Fruit fly (Drosophila melanogaster) whole organism, embryonic: Measurements from ENCODE around the gene CG3149.

Experiments used
- Asciz ChIP-seq: fragments of 200-800 bp; sonication (Bioruptor generic); optimal IDR thresholded peaks from 2 replicates; lab custom pipeline; 2017; ENCODE audit warnings: missing biosample characterization, mild to moderate bottlenecking, missing genetic modification characterization, missing genetic modification reagents
- Bteb2 ChIP-seq: fragments of 200-800 bp; sonication (Bioruptor generic); optimal IDR thresholded peaks from 2 replicates; lab custom pipeline; 2016; ENCODE audit warnings: missing biosample characterization, missing genetic modification characterization
- CG10654 ChIP-seq: fragments of 200-800 bp; sonication (Bioruptor generic); optimal IDR thresholded peaks from 2 replicates; lab custom pipeline; 2016; ENCODE audit warnings: missing biosample characterization, missing genetic modification characterization
- CG11093 ChIP-seq: fragments of 200-800 bp; sonication (Bioruptor generic); IDR thresholded peaks from 3 replicates; pipeline ENCODE4 v1.3.6; 2022; ENCODE audit warnings: missing biosample characterization, missing genetic modification characterization
- CG11247 ChIP-seq: fragments of 200-800 bp; sonication (Bioruptor generic); IDR thresholded peaks from 2 replicates; pipeline ENCODE4 v1.3.6; 2022; ENCODE audit warnings: missing biosample characterization, missing genetic modification characterization
- CG11560 ChIP-seq: fragments of 200-800 bp; sonication (Bioruptor generic); IDR thresholded peaks from 3 replicates; pipeline ENCODE4 v1.3.6; 2022; ENCODE audit warnings: missing biosample characterization, missing genetic modification characterization
- CG14050 ChIP-seq: fragments of 200-800 bp; sonication (Bioruptor generic); IDR thresholded peaks from 3 replicates; pipeline ENCODE4 v1.3.6; 2022; ENCODE audit warnings: missing biosample characterization, missing genetic modification characterization
- CG18476 ChIP-seq: fragments of 200-800 bp; sonication (Bioruptor generic); optimal IDR thresholded peaks from 2 replicates; lab custom pipeline; 2016; ENCODE audit warnings: missing biosample characterization, mild to moderate bottlenecking, missing genetic modification characterization
- CG31365 ChIP-seq: fragments of 200-800 bp; sonication (Bioruptor generic); optimal IDR thresholded peaks from 2 replicates; lab custom pipeline; 2018; ENCODE audit warnings: missing biosample characterization, mild to moderate bottlenecking, missing genetic modification characterization
- CG3407 ChIP-seq: fragments of 200-800 bp; sonication (Bioruptor generic); optimal IDR thresholded peaks from 2 replicates; lab custom pipeline; 2018; ENCODE audit warnings: missing biosample characterization, mild to moderate bottlenecking, missing genetic modification characterization
- CG43689 ChIP-seq: fragments of 200-800 bp; sonication (Bioruptor generic); IDR thresholded peaks from 2 replicates; pipeline ENCODE4 v1.3.6; 2022; ENCODE audit warnings: missing biosample characterization, missing genetic modification characterization
- CG6765 ChIP-seq: fragments of 200-800 bp; sonication (Bioruptor generic); optimal IDR thresholded peaks from 3 replicates; lab custom pipeline; 2017; ENCODE audit warnings: missing biosample characterization, mild to moderate bottlenecking, missing genetic modification characterization
- CG7963 ChIP-seq: fragments of 200-800 bp; sonication (Bioruptor generic); IDR thresholded peaks from 3 replicates; pipeline ENCODE4 v1.3.6; 2022; ENCODE audit warnings: missing biosample characterization, missing genetic modification characterization; ENCODE audit not compliant: partially characterized antibody
- CG8089 ChIP-seq: fragments of 200-800 bp; sonication (Bioruptor generic); optimal IDR thresholded peaks from 3 replicates; lab custom pipeline; 2016; ENCODE audit warnings: missing biosample characterization, missing genetic modification characterization
- CHES-1-like ChIP-seq: fragments of 200-800 bp; sonication (Bioruptor generic); optimal IDR thresholded peaks from 2 replicates; lab custom pipeline; 2016; ENCODE audit warnings: missing biosample characterization, missing genetic modification characterization
- D19A ChIP-seq: fragments of 200-800 bp; optimal IDR thresholded peaks from 3 replicates; lab custom pipeline; 2019; ENCODE audit warnings: missing biosample characterization, mild to moderate bottlenecking, missing genetic modification characterization, moderate library complexity
- Dbx ChIP-seq: fragments of 200-800 bp; sonication (Bioruptor generic); IDR thresholded peaks from 3 replicates; pipeline ENCODE4 v1.3.6; 2022; ENCODE audit warnings: missing biosample characterization, missing genetic modification characterization
- Hey ChIP-seq: fragments of 200-800 bp; sonication (Bioruptor generic); optimal IDR thresholded peaks from 3 replicates; lab custom pipeline; 2018; ENCODE audit warnings: missing biosample characterization, mild to moderate bottlenecking, missing genetic modification characterization
- Lhr ChIP-seq: fragments of 200-800 bp; sonication (Bioruptor generic); optimal IDR thresholded peaks from 3 replicates; lab custom pipeline; 2017; ENCODE audit warnings: mild to moderate bottlenecking, missing biosample characterization, missing genetic modification reagents, missing genetic modification characterization
- Mes4 ChIP-seq: fragments of 200-800 bp; sonication (Bioruptor generic); optimal IDR thresholded peaks from 2 replicates; lab custom pipeline; 2016; ENCODE audit warnings: missing biosample characterization, missing genetic modification characterization
- Oaz ChIP-seq: fragments of 200-800 bp; sonication (Bioruptor generic); IDR thresholded peaks from 2 replicates; pipeline ENCODE4 v1.3.6; 2022; ENCODE audit warnings: missing biosample characterization, missing genetic modification characterization
- Ravus ChIP-seq: fragments of 200-800 bp; sonication (Bioruptor generic); IDR thresholded peaks from 2 replicates; pipeline ENCODE4 v1.3.6; 2022; ENCODE audit warnings: missing biosample characterization, missing genetic modification characterization
- Sox100B ChIP-seq: fragments of 200-800 bp; sonication (Bioruptor generic); optimal IDR thresholded peaks from 3 replicates; lab custom pipeline; 2018; ENCODE audit warnings: missing biosample characterization, mild to moderate bottlenecking, missing genetic modification characterization
- Sry-β ChIP-seq: fragments of 200-800 bp; sonication (Bioruptor generic); optimal IDR thresholded peaks from 2 replicates; lab custom pipeline; 2018; ENCODE audit warnings: missing biosample characterization, mild to moderate bottlenecking, missing genetic modification characterization, moderate library complexity
- Vsx1 ChIP-seq: fragments of 200-800 bp; sonication (Bioruptor generic); optimal IDR thresholded peaks from 2 replicates; lab custom pipeline; 2017; ENCODE audit warnings: missing biosample characterization, mild to moderate bottlenecking, missing genetic modification characterization, missing genetic modification reagents
- ase ChIP-seq: fragments of 200-800 bp; sonication (Bioruptor generic); IDR thresholded peaks from 3 replicates; pipeline ENCODE4 v1.3.6; 2022; ENCODE audit warnings: missing biosample characterization, missing genetic modification characterization
- bowl ChIP-seq: fragments of 200-800 bp; sonication (Bioruptor generic); IDR thresholded peaks from 2 replicates; pipeline ENCODE4 v1.3.6; 2022; ENCODE audit warnings: missing biosample characterization, missing genetic modification characterization
- cg ChIP-seq: fragments of 200-800 bp; sonication (Bioruptor generic); optimal IDR thresholded peaks from 3 replicates; lab custom pipeline; 2019; ENCODE audit warnings: missing biosample characterization, mild to moderate bottlenecking, missing genetic modification characterization, moderate library complexity
- chinmo ChIP-seq: fragments of 200-800 bp; sonication (Bioruptor generic); IDR thresholded peaks from 4 replicates; pipeline ENCODE4 v1.3.6; 2022; ENCODE audit warnings: missing biosample characterization, missing genetic modification characterization; ENCODE audit not compliant: partially characterized antibody
- corto ChIP-seq: fragments of 200-800 bp; sonication (Bioruptor generic); optimal IDR thresholded peaks from 2 replicates; lab custom pipeline; 2016; ENCODE audit warnings: missing biosample characterization, mild to moderate bottlenecking, missing genetic modification characterization, moderate library complexity
- dpn ChIP-seq, 2 experiments: fragments of 200-800 bp; sonication (Bioruptor generic); optimal IDR thresholded peaks; 3 replicates each; lab custom pipeline; 2016; ENCODE audit warnings: missing biosample characterization in 2 of 2, missing genetic modification characterization in 2 of 2
- dysf ChIP-seq: fragments of 200-800 bp; sonication (Bioruptor generic); IDR thresholded peaks from 3 replicates; pipeline ENCODE4 v1.3.6; 2022; ENCODE audit warnings: missing biosample characterization, missing genetic modification characterization
- ftz-f1 ChIP-seq: fragments of 200-800 bp; sonication (Bioruptor generic); optimal IDR thresholded peaks from 2 replicates; lab custom pipeline; 2016; ENCODE audit warnings: missing biosample characterization, missing genetic modification characterization
- gcm ChIP-seq: fragments of 200-800 bp; sonication (Bioruptor generic); optimal IDR thresholded peaks from 2 replicates; lab custom pipeline; 2019; ENCODE audit warnings: missing biosample characterization, mild to moderate bottlenecking, missing genetic modification characterization, moderate library complexity
- gfzf ChIP-seq: fragments of 200-800 bp; sonication (Bioruptor generic); optimal IDR thresholded peaks from 2 replicates; lab custom pipeline; 2016; ENCODE audit warnings: missing biosample characterization, mild to moderate bottlenecking, missing genetic modification characterization, moderate library complexity
- hkb ChIP-seq, 2 experiments: fragments of 200-800 bp in 1 of 2; fragments of >200 bp in 1 of 2; sonication (Bioruptor generic) in 1 of 2; IDR thresholded peaks in 1 of 2; optimal IDR thresholded peaks in 1 of 2; 2 replicates each; pipeline versions ENCODE4 v1.3.6 to Lab custom; 2017 to 2022; ENCODE audit warnings: missing biosample characterization in 1 of 2, missing genetic modification characterization in 1 of 2
- ind ChIP-seq: fragments of 200-800 bp; sonication (Bioruptor generic); optimal IDR thresholded peaks from 3 replicates; lab custom pipeline; 2016; ENCODE audit warnings: missing biosample characterization, missing genetic modification characterization
- jing ChIP-seq: fragments of 200-800 bp; sonication (Bioruptor generic); optimal IDR thresholded peaks from 2 replicates; lab custom pipeline; 2018; ENCODE audit warnings: missing biosample characterization, mild to moderate bottlenecking, missing genetic modification characterization
- ken ChIP-seq: fragments of 200-800 bp; sonication (Bioruptor generic); IDR thresholded peaks from 3 replicates; pipeline ENCODE4 v1.3.6; 2022; ENCODE audit warnings: missing biosample characterization, missing genetic modification characterization
- pnt ChIP-seq: fragments of 200-800 bp; sonication (Bioruptor generic); optimal IDR thresholded peaks from 3 replicates; lab custom pipeline; 2016; ENCODE audit warnings: missing biosample characterization, missing genetic modification characterization
- schlank ChIP-seq: fragments of 200-800 bp; sonication (Bioruptor generic); optimal IDR thresholded peaks from 2 replicates; lab custom pipeline; 2018; ENCODE audit warnings: missing biosample characterization, mild to moderate bottlenecking, missing genetic modification characterization
- slbo ChIP-seq: fragments of 200-800 bp; sonication (Bioruptor generic); IDR thresholded peaks from 2 replicates; pipeline ENCODE4 v1.3.6; 2022; ENCODE audit warnings: missing biosample characterization, missing genetic modification characterization
- slou ChIP-seq: fragments of 200-800 bp; sonication (Bioruptor generic); optimal IDR thresholded peaks from 3 replicates; lab custom pipeline; 2016; ENCODE audit warnings: missing biosample characterization, missing genetic modification characterization
- slp2 ChIP-seq: fragments of 200-800 bp; sonication (Bioruptor generic); optimal IDR thresholded peaks from 2 replicates; lab custom pipeline; 2016; ENCODE audit warnings: missing biosample characterization, missing genetic modification characterization
- sna ChIP-seq: fragments of 200-800 bp; sonication (Bioruptor generic); IDR thresholded peaks from 2 replicates; pipeline ENCODE4 v1.3.6; 2022; ENCODE audit warnings: missing biosample characterization, missing genetic modification characterization; ENCODE audit not compliant: partially characterized antibody
- sqz ChIP-seq: fragments of 200-800 bp; sonication (Bioruptor generic); optimal IDR thresholded peaks from 3 replicates; lab custom pipeline; 2018; ENCODE audit warnings: missing biosample characterization, mild to moderate bottlenecking, missing genetic modification characterization
- tup ChIP-seq: fragments of 200-800 bp; sonication (Bioruptor generic); optimal IDR thresholded peaks from 2 replicates; lab custom pipeline; 2016; ENCODE audit warnings: missing biosample characterization, mild to moderate bottlenecking, missing genetic modification characterization, moderate library complexity
- usp ChIP-seq: fragments of >200 bp; optimal IDR thresholded peaks from 2 replicates; lab custom pipeline; 2017; ENCODE audit warnings: missing biosample characterization, missing genetic modification characterization
- wor ChIP-seq: fragments of 200-800 bp; sonication (Bioruptor generic); IDR thresholded peaks from 2 replicates; pipeline ENCODE4 v1.3.6; 2022; ENCODE audit warnings: missing biosample characterization, missing genetic modification characterization

Gene CG3149

DNA sequence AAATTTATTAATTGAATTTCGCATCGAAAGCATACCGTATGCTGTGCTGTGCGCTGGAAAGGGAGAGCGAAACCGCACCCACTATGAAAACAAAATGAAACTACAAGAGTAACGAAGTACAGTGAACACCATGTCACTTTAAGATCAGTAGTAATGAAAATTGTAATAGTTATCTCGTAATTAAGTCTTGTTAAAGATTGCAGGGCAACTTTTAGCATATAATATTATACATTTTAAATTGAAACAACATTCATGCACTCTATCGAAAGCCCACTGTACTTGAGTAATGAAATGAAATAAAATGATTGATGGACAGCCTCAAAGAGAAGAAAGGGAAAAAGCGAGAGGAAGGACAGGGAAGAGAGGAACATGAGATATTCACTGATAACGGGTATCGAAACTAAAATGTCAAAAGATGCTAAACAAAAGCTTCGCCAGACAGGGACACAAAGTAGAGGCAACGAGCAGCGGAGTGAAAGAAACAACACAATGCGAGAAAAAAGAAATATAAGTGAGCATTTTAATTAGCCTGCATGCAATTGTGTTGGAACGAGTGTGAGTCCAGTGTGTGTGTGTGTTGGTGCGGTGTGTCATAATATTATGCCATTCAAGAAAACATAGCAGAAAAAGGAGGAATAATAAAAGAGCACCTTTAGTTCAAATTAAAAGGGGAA lies 40.4 kb upstream of the CG3149 start (continued):
- TF ChIP-seq CG11093 (GFP tag; lab: Robert Waterston, UW) (peak; percentile 41; the same call in 1 of the 3 replicates), Hey (tag; lab: Kevin White, UChicago) (no peak), gfzf (no peak), Sry-β (GFP tag; lab: Kevin White, UChicago) (no peak), CG11560 (tag; lab: Robert Waterston, UW) (0 out of 3 replicates have a peak, but pooled peaks have one; percentile 43), Oaz (GFP tag; lab: Robert Waterston, UW) (0 out of 2 replicates have a peak, but pooled peaks have one; percentile 19), ase (peak; percentile 67; the same call in 2 of the 3 replicates), CG18476 (GFP tag; lab: Kevin White, UChicago) (peak; percentile 34), chinmo (GFP tag; lab: Robert Waterston, UW) (no peak), pnt (GFP tag; lab: Kevin White, UChicago) (peak; percentile 38), slp2 (GFP tag; lab: Kevin White, UChicago) (peak; percentile 21), Mes4 (GFP tag; lab: Kevin White, UChicago) (peak; percentile 8), gcm (GFP tag; lab: Kevin White, UChicago) (peak; percentile 76), D19A (tag; lab: Kevin White, UChicago) (peak; percentile 66), ind (peak; percentile 77), bowl (GFP tag; lab: Robert Waterston, UW) (no peak), Sox100B (GFP tag; lab: Kevin White, UChicago) (peak; percentile 55), CG8089 (GFP tag; lab: Kevin White, UChicago) (peak; percentile 36), ken (peak; percentile 76; the same call in 2 of the 3 replicates), CG7963 (no peak), Ravus (GFP tag; lab: Robert Waterston, UW) (peak; percentile 30), corto (GFP tag; lab: Kevin White, UChicago) (peak; percentile 51), dpn (GFP tag; optimal IDR thresholded peaks at IDR 0.05; lab: Kevin White, UChicago) (peak; percentile 55 to 82), Lhr (no peak), Asciz (GFP tag; lab: Kevin White, UChicago) (peak; percentile 49), CG43689 (GFP tag; lab: Robert Waterston, UW) (0 out of 2 replicates have a peak, but pooled peaks have one; percentile 14), schlank (tag; lab: Kevin White, UChicago) (peak; percentile 61), wor (GFP tag; lab: Robert Waterston, UW) (no peak), CG3407 (GFP tag; lab: Kevin White, UChicago) (peak; percentile 50), Vsx1 (GFP tag; lab: Kevin White, UChicago) (peak; percentile 25), sqz (GFP tag; lab: Kevin White, UChicago) (no peak), CG11247 (GFP tag; lab: Robert Waterston, UW) (peak; percentile 76), Dbx (peak; percentile 63; the same call in 2 of the 3 replicates), Bteb2 (GFP tag; lab: Kevin White, UChicago) (peak; percentile 57), slou (GFP tag; lab: Kevin White, UChicago) (no peak), dysf (GFP tag; lab: Robert Waterston, UW) (peak; percentile 83), CG14050 (GFP tag; lab: Robert Waterston, UW) (peak; percentile 67), CHES-1-like (GFP tag; lab: Kevin White, UChicago) (peak; percentile 37), ftz-f1 (no peak), hkb (optimal IDR thresholded peaks at IDR 0.05; lab: Kevin White, UChicago) (no peak), hkb (GFP tag; IDR thresholded peaks at IDR 0.05; lab: Robert Waterston, UW) (peak; percentile 76), cg (GFP tag; lab: Kevin White, UChicago) (peak; percentile 3), CG6765 (GFP tag; lab: Kevin White, UChicago) (no peak), slbo (GFP tag; lab: Robert Waterston, UW) (peak; percentile 90), CG10654 (GFP tag; lab: Kevin White, UChicago) (peak; percentile 48), tup (GFP tag; lab: Kevin White, UChicago) (peak; percentile 21), CG31365 (tag; lab: Kevin White, UChicago) (peak; percentile 7), usp (GFP tag; lab: Kevin White, UChicago) (no peak), sna (GFP tag; lab: Robert Waterston, UW) (no peak), jing (GFP tag; lab: Kevin White, UChicago) (peak; percentile 51)
